Fruit fly (Drosophila melanogaster) whole organism, embryonic: Measurements from ENCODE around the gene Setx.

ENCODE experiments used
- CG17829 ChIP-seq: fragments of 200-800 bp; optimal IDR thresholded peaks from 2 replicates; lab custom pipeline; 2019; ENCODE audit warnings: missing biosample characterization, mild to moderate bottlenecking, missing genetic modification characterization, moderate library complexity
- CG2116 ChIP-seq: fragments of 200-800 bp; sonication (Bioruptor generic); optimal IDR thresholded peaks from 3 replicates; lab custom pipeline; 2018; ENCODE audit warnings: missing biosample characterization, mild to moderate bottlenecking, missing genetic modification characterization
- CG5245 ChIP-seq: fragments of 200-800 bp; sonication (Bioruptor generic); optimal IDR thresholded peaks from 3 replicates; lab custom pipeline; 2016; ENCODE audit warnings: missing biosample characterization, missing genetic modification characterization
- D19A ChIP-seq: fragments of 200-800 bp; optimal IDR thresholded peaks from 3 replicates; lab custom pipeline; 2019; ENCODE audit warnings: missing biosample characterization, mild to moderate bottlenecking, missing genetic modification characterization, moderate library complexity
- Nf-YB ChIP-seq: fragments of 200-800 bp; sonication (Bioruptor generic); optimal IDR thresholded peaks from 3 replicates; lab custom pipeline; 2019; ENCODE audit warnings: missing biosample characterization, mild to moderate bottlenecking, missing genetic modification characterization, moderate library complexity
- cato ChIP-seq: fragments of 200-800 bp; sonication (Bioruptor generic); optimal IDR thresholded peaks from 2 replicates; lab custom pipeline; 2016; ENCODE audit warnings: missing biosample characterization, missing genetic modification characterization, borderline replicate concordance
- fd64A ChIP-seq: fragments of 200-800 bp; sonication (Bioruptor generic); optimal IDR thresholded peaks from 3 replicates; lab custom pipeline; 2018; ENCODE audit warnings: missing biosample characterization, mild to moderate bottlenecking, missing genetic modification characterization
- hbn ChIP-seq: fragments of 200-800 bp; sonication (Bioruptor generic); IDR thresholded peaks from 2 replicates; pipeline ENCODE4 v1.3.6; 2022; ENCODE audit warnings: missing biosample characterization, missing genetic modification characterization; ENCODE audit not compliant: partially characterized antibody
- phol ChIP-seq: fragments of 200-800 bp; sonication (Bioruptor generic); optimal IDR thresholded peaks from 3 replicates; lab custom pipeline; 2018; ENCODE audit warnings: missing biosample characterization, mild to moderate bottlenecking, missing genetic modification characterization, moderate library complexity

DNA sequence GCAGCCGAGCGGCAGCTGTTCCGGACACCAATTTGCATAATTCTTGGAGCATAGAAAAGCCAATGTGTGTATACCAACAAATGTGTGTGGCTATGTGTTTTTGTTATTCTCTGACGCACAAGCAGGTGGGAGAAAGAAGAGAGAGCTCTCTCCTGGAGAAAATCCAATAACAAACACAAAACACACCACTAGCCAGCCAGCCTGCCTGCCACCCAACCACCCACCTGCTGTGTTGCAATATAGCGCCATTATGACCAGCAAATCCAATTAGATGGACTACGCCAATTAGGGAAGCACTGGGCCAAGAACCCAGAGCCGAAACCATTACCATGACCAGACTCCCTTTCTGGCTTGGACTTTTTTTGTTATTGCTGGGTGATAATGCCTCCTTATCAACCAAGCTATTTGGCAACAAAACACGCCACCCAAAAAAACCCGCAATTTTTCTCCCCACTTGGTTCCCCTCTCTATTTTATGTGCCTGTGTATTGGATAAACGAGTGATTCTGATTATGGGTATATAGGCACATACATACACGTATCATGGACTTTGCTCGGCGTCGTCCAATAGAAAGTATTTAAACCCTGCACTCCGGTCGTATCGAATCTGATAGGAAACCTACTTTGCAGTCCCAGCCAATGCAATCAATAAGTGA, 8.8 kb downstream of the Setx start:
- TF ChIP-seq hbn = no peak
- no peak for TF ChIP-seq cato (GFP tag; lab: Kevin White, UChicago)
- TF ChIP-seq fd64A = no peak
- no peak for TF ChIP-seq CG17829 (tag; lab: Kevin White, UChicago)
- TF ChIP-seq phol = no peak
- no peak for TF ChIP-seq D19A (tag; lab: Kevin White, UChicago)
- TF ChIP-seq CG2116 (GFP tag; lab: Kevin White, UChicago) = no peak
- no peak for TF ChIP-seq CG5245 (GFP tag; lab: Kevin White, UChicago)
- no peak for TF ChIP-seq Nf-YB (GFP tag; lab: Kevin White, UChicago)
